Fruit fly (Drosophila melanogaster) whole organism, embryonic: Measurements from ENCODE around the gene mRpL24.

Experiments
- BEAF-32 ChIP-seq: fragments of 200-800 bp; sonication (Bioruptor generic); optimal IDR thresholded peaks from 3 replicates; lab custom pipeline; 2017; ENCODE audit warnings: missing biosample characterization, missing genetic modification characterization, mild to moderate bottlenecking, moderate library complexity, missing genetic modification reagents
- Bteb2 ChIP-seq: fragments of 200-800 bp; sonication (Bioruptor generic); optimal IDR thresholded peaks from 2 replicates; lab custom pipeline; 2016; ENCODE audit warnings: missing biosample characterization, missing genetic modification characterization
- CG11093 ChIP-seq: fragments of 200-800 bp; sonication (Bioruptor generic); IDR thresholded peaks from 3 replicates; pipeline ENCODE4 v1.3.6; 2022; ENCODE audit warnings: missing biosample characterization, missing genetic modification characterization
- CG11398 ChIP-seq: fragments of 200-800 bp; sonication (Bioruptor generic); optimal IDR thresholded peaks from 2 replicates; lab custom pipeline; 2016; ENCODE audit warnings: missing biosample characterization, missing genetic modification characterization
- CG12236 ChIP-seq: fragments of 200-800 bp; sonication (Bioruptor generic); optimal IDR thresholded peaks from 2 replicates; lab custom pipeline; 2016; ENCODE audit warnings: missing biosample characterization, missing genetic modification characterization
- CG12769 ChIP-seq: fragments of 200-800 bp; sonication (Bioruptor generic); optimal IDR thresholded peaks from 2 replicates; lab custom pipeline; 2019; ENCODE audit warnings: missing biosample characterization, mild to moderate bottlenecking, missing genetic modification characterization, moderate library complexity
- CG13123 ChIP-seq: fragments of 200-800 bp; sonication (Bioruptor generic); optimal IDR thresholded peaks from 2 replicates; lab custom pipeline; 2016; ENCODE audit warnings: missing biosample characterization, missing genetic modification characterization
- CG14860 ChIP-seq: fragments of 200-800 bp; sonication (Bioruptor generic); IDR thresholded peaks from 3 replicates; pipeline ENCODE4 v1.3.6; 2022; ENCODE audit warnings: missing biosample characterization, missing genetic modification characterization; ENCODE audit not compliant: partially characterized antibody
- CG15269 ChIP-seq: fragments of 200-800 bp; sonication (Bioruptor generic); optimal IDR thresholded peaks from 2 replicates; lab custom pipeline; 2018; ENCODE audit warnings: missing biosample characterization, mild to moderate bottlenecking, missing genetic modification characterization, moderate library complexity
- CG2120 ChIP-seq: fragments of 200-800 bp; sonication (Bioruptor generic); optimal IDR thresholded peaks from 3 replicates; lab custom pipeline; 2016; ENCODE audit warnings: missing biosample characterization, missing genetic modification characterization
- CG30020 ChIP-seq: fragments of 200-800 bp; optimal IDR thresholded peaks from 2 replicates; lab custom pipeline; 2019; ENCODE audit warnings: missing biosample characterization, mild to moderate bottlenecking, missing genetic modification characterization, moderate library complexity
- CG32532 ChIP-seq: fragments of 200-800 bp; sonication (Bioruptor generic); IDR thresholded peaks from 2 replicates; pipeline ENCODE4 v1.3.6; 2022; ENCODE audit warnings: missing biosample characterization, missing genetic modification characterization
- CG34376 ChIP-seq: fragments of 200-800 bp; sonication (Bioruptor generic); optimal IDR thresholded peaks from 2 replicates; lab custom pipeline; 2018; ENCODE audit warnings: missing biosample characterization, mild to moderate bottlenecking, missing genetic modification characterization
- CG3838 ChIP-seq: fragments of 200-800 bp; sonication (Bioruptor generic); optimal IDR thresholded peaks from 3 replicates; lab custom pipeline; 2016; ENCODE audit warnings: missing biosample characterization, missing genetic modification characterization
- CG4617 ChIP-seq: fragments of 200-800 bp; sonication (Bioruptor generic); optimal IDR thresholded peaks from 3 replicates; lab custom pipeline; 2016; ENCODE audit warnings: missing biosample characterization, missing genetic modification characterization, borderline replicate concordance
- CG6683 ChIP-seq: fragments of 200-800 bp; sonication (Bioruptor generic); optimal IDR thresholded peaks from 2 replicates; lab custom pipeline; 2017; ENCODE audit warnings: missing biosample characterization, mild to moderate bottlenecking, missing genetic modification characterization, missing genetic modification reagents
- CG7786 ChIP-seq: fragments of 200-800 bp; sonication (Bioruptor generic); optimal IDR thresholded peaks from 2 replicates; lab custom pipeline; 2016; ENCODE audit warnings: missing biosample characterization, missing genetic modification characterization
- CG8290 ChIP-seq, 3 experiments: fragments of 200-800 bp; sonication (Bioruptor generic); optimal IDR thresholded peaks; 2 replicates each; lab custom pipeline; 2016 to 2019; ENCODE audit warnings: missing biosample characterization in 3 of 3, missing genetic modification characterization in 3 of 3, mild to moderate bottlenecking in 2 of 3, moderate library complexity in 1 of 3
- D ChIP-seq, 2 experiments: fragments of 200-800 bp in 1 of 2; fragments of >200 bp in 1 of 2; sonication (Bioruptor generic) in 1 of 2; optimal IDR thresholded peaks; 2 replicates in 1 of 2; 3 replicates in 1 of 2; lab custom pipeline; 2017; ENCODE audit warnings: mild to moderate bottlenecking in 1 of 2, missing biosample characterization in 1 of 2, missing genetic modification characterization in 1 of 2, missing genetic modification reagents in 1 of 2
- E2f1 ChIP-seq: fragments of 200-800 bp; sonication (Bioruptor generic); IDR thresholded peaks from 2 replicates; pipeline ENCODE4 v1.3.6; 2022; ENCODE audit warnings: missing biosample characterization, missing genetic modification characterization
- ERR ChIP-seq: fragments of 200-800 bp; sonication (Bioruptor generic); optimal IDR thresholded peaks from 2 replicates; lab custom pipeline; 2016; ENCODE audit warnings: missing biosample characterization, missing genetic modification characterization
- GATAe ChIP-seq: fragments of 200-800 bp; sonication (Bioruptor generic); conservative IDR thresholded peaks from 2 replicates; pipeline ENCODE4 v1.3.6; 2022; ENCODE audit warnings: missing biosample characterization, missing genetic modification characterization
- HmgD ChIP-seq: fragments of 200-800 bp; sonication (Bioruptor generic); optimal IDR thresholded peaks from 3 replicates; lab custom pipeline; 2016; ENCODE audit warnings: missing biosample characterization, missing genetic modification characterization
- MESR4 ChIP-seq: fragments of 200-800 bp; sonication (Bioruptor generic); optimal IDR thresholded peaks from 2 replicates; lab custom pipeline; 2018; ENCODE audit warnings: missing biosample characterization, mild to moderate bottlenecking, missing genetic modification characterization, moderate library complexity
- Max ChIP-seq: fragments of 200-800 bp; sonication (Bioruptor generic); optimal IDR thresholded peaks from 2 replicates; lab custom pipeline; 2016; ENCODE audit warnings: missing biosample characterization, mild to moderate bottlenecking, missing genetic modification characterization
- Mrtf ChIP-seq: fragments of 200-800 bp; sonication (Bioruptor generic); IDR thresholded peaks from 3 replicates; pipeline ENCODE4 v1.3.6; 2022; ENCODE audit warnings: missing biosample characterization, missing genetic modification characterization
- NC2α ChIP-seq: fragments of 200-800 bp; sonication (Bioruptor generic); optimal IDR thresholded peaks from 2 replicates; lab custom pipeline; 2016; ENCODE audit warnings: missing biosample characterization, missing genetic modification characterization
- Neu2 ChIP-seq: fragments of 200-800 bp; sonication (Bioruptor generic); optimal IDR thresholded peaks from 3 replicates; lab custom pipeline; 2016; ENCODE audit warnings: missing biosample characterization, missing genetic modification characterization, borderline replicate concordance
- NfI ChIP-seq: fragments of 200-800 bp; sonication (Bioruptor generic); optimal IDR thresholded peaks from 3 replicates; lab custom pipeline; 2018; ENCODE audit warnings: missing biosample characterization, mild to moderate bottlenecking, missing genetic modification characterization, moderate library complexity
- Opbp ChIP-seq: fragments of 200-800 bp; sonication (Bioruptor generic); IDR thresholded peaks from 3 replicates; pipeline ENCODE4 v1.3.6; 2022; ENCODE audit warnings: missing biosample characterization, missing genetic modification characterization; ENCODE audit not compliant: partially characterized antibody
- Poxn ChIP-seq: fragments of 200-800 bp; sonication (Bioruptor generic); IDR thresholded peaks from 2 replicates; pipeline ENCODE4 v1.3.6; 2022; ENCODE audit warnings: missing biosample characterization, missing genetic modification characterization
- ash1 ChIP-seq: fragments of 200-800 bp; sonication (Bioruptor generic); optimal IDR thresholded peaks from 2 replicates; lab custom pipeline; 2018; ENCODE audit warnings: missing biosample characterization, mild to moderate bottlenecking, missing genetic modification characterization
- bab2 ChIP-seq: fragments of 200-800 bp; sonication (Bioruptor generic); optimal IDR thresholded peaks from 2 replicates; lab custom pipeline; 2016; ENCODE audit warnings: missing biosample characterization, missing genetic modification characterization
- caup ChIP-seq: fragments of 200-800 bp; sonication (Bioruptor generic); optimal IDR thresholded peaks from 3 replicates; lab custom pipeline; 2017; ENCODE audit warnings: missing biosample characterization, mild to moderate bottlenecking, missing genetic modification characterization, moderate library complexity; ENCODE audit not compliant: severe bottlenecking
- ci ChIP-seq: fragments of 200-800 bp; sonication (Bioruptor generic); IDR thresholded peaks from 3 replicates; pipeline ENCODE4 v1.3.6; 2022; ENCODE audit warnings: missing biosample characterization, missing genetic modification characterization
- danr ChIP-seq: fragments of 200-800 bp; sonication (Bioruptor generic); IDR thresholded peaks from 2 replicates; pipeline ENCODE4 v1.3.6; 2022; ENCODE audit warnings: missing biosample characterization, missing genetic modification characterization
- fu2 ChIP-seq: fragments of 200-800 bp; sonication (Bioruptor generic); optimal IDR thresholded peaks from 2 replicates; lab custom pipeline; 2016; ENCODE audit warnings: missing biosample characterization, missing genetic modification characterization
- grn ChIP-seq: fragments of 200-800 bp; sonication (Bioruptor generic); optimal IDR thresholded peaks from 3 replicates; lab custom pipeline; 2017; ENCODE audit warnings: missing biosample characterization, missing genetic modification characterization
- inv ChIP-seq: fragments of 200-800 bp; sonication (Bioruptor generic); IDR thresholded peaks from 2 replicates; pipeline ENCODE4 v1.3.6; 2022; ENCODE audit warnings: missing biosample characterization, missing genetic modification characterization; ENCODE audit not compliant: partially characterized antibody
- klu ChIP-seq: fragments of 200-800 bp; sonication (Bioruptor generic); IDR thresholded peaks from 2 replicates; pipeline ENCODE4 v1.3.6; 2022; ENCODE audit warnings: missing biosample characterization, missing genetic modification characterization
- lbe ChIP-seq: fragments of 200-800 bp; sonication (Bioruptor generic); optimal IDR thresholded peaks from 2 replicates; lab custom pipeline; 2016; ENCODE audit warnings: missing biosample characterization, mild to moderate bottlenecking, missing genetic modification characterization
- lmd ChIP-seq: fragments of 200-800 bp; sonication (Bioruptor generic); IDR thresholded peaks from 2 replicates; pipeline ENCODE4 v1.3.6; 2022; ENCODE audit warnings: missing biosample characterization, missing genetic modification characterization
- pzg ChIP-seq: fragments of 200-800 bp; sonication (Bioruptor generic); optimal IDR thresholded peaks from 3 replicates; lab custom pipeline; 2018; ENCODE audit warnings: missing biosample characterization, mild to moderate bottlenecking, missing genetic modification characterization, moderate library complexity
- salm ChIP-seq: fragments of 200-800 bp; sonication (Bioruptor generic); optimal IDR thresholded peaks from 2 replicates; lab custom pipeline; 2018; ENCODE audit warnings: missing biosample characterization, mild to moderate bottlenecking, missing genetic modification characterization
- shn ChIP-seq: fragments of 200-800 bp; sonication (Bioruptor generic); optimal IDR thresholded peaks from 3 replicates; lab custom pipeline; 2016; ENCODE audit warnings: missing biosample characterization, missing genetic modification characterization
- slou ChIP-seq: fragments of 200-800 bp; sonication (Bioruptor generic); optimal IDR thresholded peaks from 3 replicates; lab custom pipeline; 2016; ENCODE audit warnings: missing biosample characterization, missing genetic modification characterization
- trh ChIP-seq: fragments of 200-800 bp; sonication (Bioruptor generic); optimal IDR thresholded peaks from 2 replicates; lab custom pipeline; 2016; ENCODE audit warnings: missing biosample characterization, missing genetic modification characterization
- unc-4 ChIP-seq: fragments of 200-800 bp; sonication (Bioruptor generic); IDR thresholded peaks from 2 replicates; pipeline ENCODE4 v1.3.6; 2022; ENCODE audit warnings: missing biosample characterization, missing genetic modification characterization; ENCODE audit not compliant: partially characterized antibody
- vnd ChIP-seq: fragments of 200-800 bp; sonication (Bioruptor generic); IDR thresholded peaks from 3 replicates; pipeline ENCODE4 v1.3.6; 2022; ENCODE audit warnings: missing biosample characterization, missing genetic modification characterization; ENCODE audit not compliant: partially characterized antibody
- yki ChIP-seq: fragments of >200 bp; optimal IDR thresholded peaks from 3 replicates; lab custom pipeline; 2018

mRpL24 gene

dm6 chr2L:4945300-4945699 lies at the start of gene mRpL24, which contains the start of gene betaggt-I (continued):
- TF ChIP-seq CG30020 (tag; lab: Kevin White, UChicago), result peak; percentile 85
- TF ChIP-seq bab2 (GFP tag; lab: Kevin White, UChicago), result peak; percentile 72
- peak; percentile 91 for TF ChIP-seq CG34376 (GFP tag; lab: Kevin White, UChicago)
- TF ChIP-seq Opbp (GFP tag; lab: Robert Waterston, UW), result no peak
- peak; percentile 97 for TF ChIP-seq E2f1 (GFP tag; lab: Robert Waterston, UW)
- TF ChIP-seq CG14860 (GFP tag; lab: Robert Waterston, UW), result 0 out of 3 replicates have a peak, but pooled peaks have one; percentile 7
- peak; percentile 90 for TF ChIP-seq klu (GFP tag; lab: Robert Waterston, UW)
- TF ChIP-seq shn, result peak; percentile 61
- peak; percentile 89 for TF ChIP-seq trh (GFP tag; lab: Kevin White, UChicago)
- TF ChIP-seq yki, result peak; percentile 56
- no peak for TF ChIP-seq inv (GFP tag; lab: Robert Waterston, UW)
- peak; percentile 87 for TF ChIP-seq CG3838 (GFP tag; lab: Kevin White, UChicago)
- TF ChIP-seq danr, result peak; percentile 90
- TF ChIP-seq GATAe, result peak; percentile 90
- TF ChIP-seq salm (tag; lab: Kevin White, UChicago), result peak; percentile 93
- peak; percentile 56 for TF ChIP-seq grn (GFP tag; lab: Kevin White, UChicago)
- TF ChIP-seq CG12769 (tag; lab: Kevin White, UChicago), result peak; percentile 92
- peak; percentile 95 for TF ChIP-seq lbe
- TF ChIP-seq ERR (GFP tag; lab: Kevin White, UChicago), result peak; percentile 59
- no peak for TF ChIP-seq Neu2 (GFP tag; lab: Kevin White, UChicago)
- peak; percentile 54 for TF ChIP-seq pzg (GFP tag; lab: Kevin White, UChicago)
- peak; percentile 98 for TF ChIP-seq ci (GFP tag; lab: Robert Waterston, UW)
- TF ChIP-seq HmgD (GFP tag; lab: Kevin White, UChicago), result no peak
- TF ChIP-seq CG11398, result peak; percentile 28
- peak; percentile 89 for TF ChIP-seq slou
- TF ChIP-seq lmd (GFP tag; lab: Robert Waterston, UW), result peak; percentile 95
- TF ChIP-seq Mrtf, result peak; percentile 91
- peak; percentile 94 for TF ChIP-seq CG11093
- TF ChIP-seq CG7786, result peak; percentile 72
- peak; percentile 97 for TF ChIP-seq CG4617 (GFP tag; lab: Kevin White, UChicago)
- TF ChIP-seq Poxn (GFP tag; lab: Robert Waterston, UW), result peak; percentile 86
- TF ChIP-seq Max (GFP tag; lab: Kevin White, UChicago), result peak; percentile 94
- peak; percentile 96 for TF ChIP-seq CG2120 (GFP tag; lab: Kevin White, UChicago)
- peak; percentile 84 for TF ChIP-seq CG8290 (GFP tag; optimal IDR thresholded peaks at IDR 0.05; lab: Kevin White, UChicago)
- peak; percentile 9 to 74 for TF ChIP-seq CG8290 (tag; optimal IDR thresholded peaks at IDR 0.05; lab: Kevin White, UChicago)
- peak; percentile 97 for TF ChIP-seq NfI
- TF ChIP-seq ash1 (GFP tag; lab: Kevin White, UChicago), result peak; percentile 25
- peak; percentile 77 for TF ChIP-seq MESR4 (GFP tag; lab: Kevin White, UChicago)
- TF ChIP-seq D (optimal IDR thresholded peaks at IDR 0.05; lab: Kevin White, UChicago), result no peak
- peak; percentile 90 for TF ChIP-seq D (GFP tag; optimal IDR thresholded peaks at IDR 0.05; lab: Kevin White, UChicago)
- peak; percentile 97 for TF ChIP-seq CG32532 (GFP tag; lab: Robert Waterston, UW)
- peak; percentile 97 for TF ChIP-seq CG15269 (tag; lab: Kevin White, UChicago)
- peak; percentile 50 for TF ChIP-seq CG12236
- TF ChIP-seq unc-4, result no peak
- peak; percentile 90 for TF ChIP-seq CG13123 (GFP tag; lab: Kevin White, UChicago)
- no peak for TF ChIP-seq vnd
- peak; percentile 92 for TF ChIP-seq Bteb2
- peak; percentile 50 for TF ChIP-seq NC2α (GFP tag; lab: Kevin White, UChicago)
- peak; percentile 58 for TF ChIP-seq fu2 (GFP tag; lab: Kevin White, UChicago)
- peak; percentile 90 for TF ChIP-seq CG6683 (GFP tag; lab: Kevin White, UChicago)
- TF ChIP-seq caup (GFP tag; lab: Kevin White, UChicago), result peak; percentile 93
- TF ChIP-seq BEAF-32, result peak; percentile 39
